Worm (Caenorhabditis elegans) whole organism, L1 larva: ENCODE results near the gene snai-1.

ENCODE experiments used
- F16B12.6 ChIP-seq: fragments of 150-350 bp; optimal IDR thresholded peaks from 2 replicates; lab custom pipeline; 2014; ENCODE audit warnings: missing biosample characterization, missing genetic modification characterization
- Y116A8C.19 ChIP-seq: sonication (generic microtip); optimal IDR thresholded peaks from 2 replicates; lab custom pipeline; 2016; ENCODE audit warnings: missing compliant biosample characterization, missing genetic modification characterization, borderline replicate concordance
- aha-1 ChIP-seq: fragments of 150-350 bp; optimal IDR thresholded peaks from 2 replicates; lab custom pipeline; 2014; ENCODE audit warnings: missing biosample characterization, missing genetic modification characterization
- aly-2 ChIP-seq: fragments of 150-350 bp; optimal IDR thresholded peaks from 2 replicates; lab custom pipeline; 2014; ENCODE audit warnings: missing biosample characterization, missing genetic modification characterization
- blmp-1 ChIP-seq: fragments of 150-350 bp; optimal IDR thresholded peaks from 2 replicates; lab custom pipeline; 2014; ENCODE audit warnings: missing biosample characterization, missing genetic modification characterization
- ceh-8 ChIP-seq: fragments of 200-800 bp; sonication (Bioruptor generic); optimal IDR thresholded peaks from 2 replicates; lab custom pipeline; 2018; ENCODE audit warnings: mild to moderate bottlenecking, missing genetic modification characterization, moderate library complexity, missing compliant biosample characterization
- ceh-88 ChIP-seq: fragments of 200-800 bp; sonication (Bioruptor generic); IDR thresholded peaks from 2 replicates; pipeline ENCODE4 v1.3.6; 2022; ENCODE audit warnings: missing genetic modification characterization, missing compliant biosample characterization
- dpl-1 ChIP-seq, 3 experiments: fragments of 150-350 bp in 2 of 3; sonication (generic microtip) in 1 of 3; optimal IDR thresholded peaks; 2 replicates each; lab custom pipeline; 2014 to 2017; ENCODE audit warnings: missing biosample characterization in 3 of 3, missing genetic modification characterization in 3 of 3, missing genetic modification reagents in 3 of 3
- dsc-1 ChIP-seq: sonication (generic microtip); optimal IDR thresholded peaks from 2 replicates; lab custom pipeline; 2016; ENCODE audit warnings: mild to moderate bottlenecking, missing genetic modification characterization, missing compliant biosample characterization
- efl-1 ChIP-seq, 4 experiments: fragments of 150-350 bp; optimal IDR thresholded peaks in 3 of 4; peaks in 1 of 4; 1 replicate in 1 of 4; 2 replicates in 3 of 4; lab custom pipeline; 2014; ENCODE audit warnings: missing biosample characterization in 2 of 4, missing genetic modification characterization in 2 of 4, missing genetic modification reagents in 2 of 4
- efl-3 ChIP-seq: fragments of 200-800 bp; sonication (Bioruptor generic); optimal IDR thresholded peaks from 2 replicates; lab custom pipeline; 2018; ENCODE audit warnings: mild to moderate bottlenecking, missing genetic modification characterization, missing compliant biosample characterization
- egl-13 ChIP-seq: sonication (generic microtip); optimal IDR thresholded peaks from 2 replicates; lab custom pipeline; 2016; ENCODE audit warnings: missing genotype, missing genetic modification reagents, missing genetic modification characterization, missing compliant biosample characterization
- fkh-10 ChIP-seq: sonication (generic microtip); optimal IDR thresholded peaks from 2 replicates; lab custom pipeline; 2017; ENCODE audit warnings: missing biosample characterization, missing genetic modification reagents, missing genetic modification characterization
- fkh-4 ChIP-seq: sonication (generic microtip); optimal IDR thresholded peaks from 2 replicates; lab custom pipeline; 2016; ENCODE audit warnings: missing compliant biosample characterization, missing genetic modification characterization, borderline replicate concordance
- hlh-4 ChIP-seq: sonication (generic microtip); optimal IDR thresholded peaks from 2 replicates; lab custom pipeline; 2016; ENCODE audit warnings: mild to moderate bottlenecking, missing genetic modification characterization, missing compliant biosample characterization
- lin-14 ChIP-seq: fragments of 200-800 bp; sonication (Bioruptor generic); optimal IDR thresholded peaks from 2 replicates; lab custom pipeline; 2018; ENCODE audit warnings: mild to moderate bottlenecking, missing genetic modification characterization, moderate library complexity, missing compliant biosample characterization
- lin-35 ChIP-seq, 2 experiments: fragments of 150-350 bp; optimal IDR thresholded peaks; 2 replicates each; lab custom pipeline; 2014; ENCODE audit warnings: missing biosample characterization in 2 of 2, missing genetic modification characterization in 2 of 2, missing genetic modification reagents in 2 of 2
- lir-3 ChIP-seq: sonication (generic microtip); optimal IDR thresholded peaks from 2 replicates; lab custom pipeline; 2016; ENCODE audit warnings: mild to moderate bottlenecking, missing genetic modification characterization, moderate library complexity, missing compliant biosample characterization; ENCODE audit not compliant: poor library complexity
- mef-2 ChIP-seq: fragments of 150-350 bp; optimal IDR thresholded peaks from 2 replicates; lab custom pipeline; 2014; ENCODE audit warnings: missing biosample characterization, missing genetic modification characterization
- mep-1 ChIP-seq: fragments of 150-350 bp; optimal IDR thresholded peaks from 2 replicates; lab custom pipeline; 2014; ENCODE audit warnings: missing biosample characterization, missing genetic modification characterization
- nhr-237 ChIP-seq: fragments of 150-350 bp; optimal IDR thresholded peaks from 2 replicates; lab custom pipeline; 2014; ENCODE audit warnings: missing biosample characterization, missing genetic modification characterization
- nhr-47 ChIP-seq: sonication (generic microtip); optimal IDR thresholded peaks from 2 replicates; lab custom pipeline; 2016; ENCODE audit warnings: mild to moderate bottlenecking, missing genetic modification characterization, moderate library complexity, missing compliant biosample characterization
- nhr-71 ChIP-seq: sonication (generic microtip); optimal IDR thresholded peaks from 2 replicates; lab custom pipeline; 2016; ENCODE audit warnings: mild to moderate bottlenecking, missing genetic modification characterization, moderate library complexity, missing compliant biosample characterization
- nhr-84 ChIP-seq: sonication (generic microtip); optimal IDR thresholded peaks from 2 replicates; lab custom pipeline; 2017; ENCODE audit warnings: missing biosample characterization, missing genetic modification characterization
- nhr-85 ChIP-seq: sonication (generic microtip); peaks from one replicate; lab custom pipeline; 2016; ENCODE audit warnings: missing genetic modification characterization, inconsistent platforms, missing compliant biosample characterization
- nhr-90 ChIP-seq: sonication (generic microtip); optimal IDR thresholded peaks from 2 replicates; lab custom pipeline; 2016; ENCODE audit warnings: mild to moderate bottlenecking, missing genetic modification characterization, missing compliant biosample characterization; ENCODE audit not compliant: poor library complexity
- pag-3 ChIP-seq: sonication (generic microtip); optimal IDR thresholded peaks from 2 replicates; lab custom pipeline; 2017; ENCODE audit warnings: missing genetic modification characterization, mild to moderate bottlenecking, missing compliant biosample characterization, antibody characterized with exemption, borderline replicate concordance; ENCODE audit not compliant: insufficient read depth
- pqm-1 ChIP-seq: sonication (generic microtip); optimal IDR thresholded peaks from 3 replicates; lab custom pipeline; 2017; ENCODE audit warnings: missing biosample characterization, missing genetic modification characterization
- rnt-1 ChIP-seq: sonication (generic microtip); optimal IDR thresholded peaks from 2 replicates; lab custom pipeline; 2016; ENCODE audit warnings: mild to moderate bottlenecking, missing genetic modification characterization, moderate library complexity, missing compliant biosample characterization
- snu-23 ChIP-seq: sonication (generic microtip); optimal IDR thresholded peaks from 2 replicates; lab custom pipeline; 2016; ENCODE audit warnings: missing genetic modification characterization, missing compliant biosample characterization
- swsn-7 ChIP-seq: sonication (generic microtip); optimal IDR thresholded peaks from 2 replicates; lab custom pipeline; 2016; ENCODE audit warnings: missing genetic modification characterization, missing compliant biosample characterization
- vab-15 ChIP-seq: sonication (generic microtip); optimal IDR thresholded peaks from 2 replicates; lab custom pipeline; 2017; ENCODE audit warnings: missing genotype, mild to moderate bottlenecking, missing genetic modification characterization, missing compliant biosample characterization

Gene snai-1

ce11 chrIV:291356-291755 is 22.2 kb downstream of the snai-1 start, which contains the start of gene T21D12.7:
TSS of gene T21D12.7 (minus strand) at chrIV:291456.
- TF ChIP-seq rnt-1 (tag; lab: Kevin White, UChicago) (no peak), nhr-237 (tag; lab: Kevin White, UChicago) (no peak), pag-3 (tag; lab: Kevin White, UChicago) (no peak), egl-13 (tag; lab: Kevin White, UChicago) (no peak), vab-15 (tag; lab: Kevin White, UChicago) (no peak), dsc-1 (tag; lab: Kevin White, UChicago) (no peak), hlh-4 (no peak), nhr-90 (tag; lab: Kevin White, UChicago) (no peak), snu-23 (GFP tag; lab: Kevin White, UChicago) (no peak), swsn-7 (tag; lab: Kevin White, UChicago) (no peak)

- TF ChIP-seq efl-1 (optimal IDR thresholded peaks at IDR 0.05; lab: Kevin White, UChicago) (no peak), efl-1 (GFP tag; optimal IDR thresholded peaks at IDR 0.05 in 1 of 2; lab: Kevin White, UChicago) (peak in 1 of 2 experiments; percentile 71), fkh-4 (tag; lab: Kevin White, UChicago) (no peak)
Observed at ce11 chrIV:290387-290786, 23.1 kb downstream of the snai-1 start.

ce11 chrIV:288027-288426 is 25.5 kb downstream of the snai-1 start, which contains the start of gene T21D12.14:
TSS of gene T21D12.14 (minus strand) at chrIV:288127.
- TF ChIP-seq blmp-1 (tag; lab: Kevin White, UChicago) (peak; percentile 32), ceh-88 (no peak), pqm-1 (tag; lab: Kevin White, UChicago) (no peak), egl-13 (tag; lab: Kevin White, UChicago) (no peak)

- no peak for TF ChIP-seq nhr-47 (tag; lab: Kevin White, UChicago)
- no peak for TF ChIP-seq efl-3 (GFP tag; lab: Kevin White, UChicago)
- TF ChIP-seq dpl-1 (GFP tag; optimal IDR thresholded peaks at IDR 0.05; lab: Kevin White, UChicago) = no peak
- TF ChIP-seq fkh-10 (GFP tag; lab: Kevin White, UChicago) = peak; percentile 2
- TF ChIP-seq mef-2 = no peak
Observed at ce11 chrIV:283347-283746, 30.2 kb downstream of the snai-1 start, which contains the start of gene best-19. TSS of gene best-19 (plus strand) at chrIV:283647.

- TF ChIP-seq ceh-8 (GFP tag; lab: Kevin White, UChicago) (no peak), mep-1 (peak; percentile 6), nhr-71 (tag; lab: Kevin White, UChicago) (no peak), pag-3 (tag; lab: Kevin White, UChicago) (no peak), hlh-4 (no peak), nhr-90 (tag; lab: Kevin White, UChicago) (no peak), lin-35 (GFP tag; optimal IDR thresholded peaks at IDR 0.05; lab: Kevin White, UChicago) (no peak), nhr-84 (tag; lab: Kevin White, UChicago) (no peak), F16B12.6 (no peak), swsn-7 (tag; lab: Kevin White, UChicago) (no peak), efl-1 (optimal IDR thresholded peaks at IDR 0.05; lab: Kevin White, UChicago) (no peak), efl-1 (GFP tag; optimal IDR thresholded peaks at IDR 0.05 in 1 of 2; lab: Kevin White, UChicago) (peak in 1 of 2 experiments; percentile 74), aha-1 (tag; lab: Kevin White, UChicago) (no peak), nhr-85 (tag; lab: Kevin White, UChicago) (peak; percentile 17), Y116A8C.19 (tag; lab: Kevin White, UChicago) (no peak), aly-2 (tag; lab: Kevin White, UChicago) (no peak), rnt-1 (tag; lab: Kevin White, UChicago) (peak; percentile 6), egl-13 (tag; lab: Kevin White, UChicago) (no peak), lin-14 (GFP tag; lab: Kevin White, UChicago) (peak; percentile 28), lir-3 (tag; lab: Kevin White, UChicago) (no peak)
Observed at ce11 chrIV:282008-282407, 31.5 kb downstream of the snai-1 start.
